Worm (Caenorhabditis elegans) whole organism, L1 larva: ENCODE results near the gene nhr-79.
A peak's percentile ranks its signal among the peaks of the same experiment; 100 is the strongest.

ENCODE experiments used
- C16A3.4 ChIP-seq: fragments of 150-350 bp; optimal IDR thresholded peaks from 2 replicates; lab custom pipeline; 2014; ENCODE audit warnings: missing biosample characterization, missing genetic modification characterization
- aha-1 ChIP-seq: fragments of 150-350 bp; optimal IDR thresholded peaks from 2 replicates; lab custom pipeline; 2014; ENCODE audit warnings: missing biosample characterization, missing genetic modification characterization
- blmp-1 ChIP-seq: fragments of 150-350 bp; optimal IDR thresholded peaks from 2 replicates; lab custom pipeline; 2014; ENCODE audit warnings: missing biosample characterization, missing genetic modification characterization
- ceh-63 ChIP-seq: fragments of 200-800 bp; sonication (Bioruptor generic); optimal IDR thresholded peaks from 2 replicates; lab custom pipeline; 2018; ENCODE audit warnings: mild to moderate bottlenecking, missing genetic modification characterization, missing compliant biosample characterization
- dpl-1 ChIP-seq, 3 experiments: fragments of 150-350 bp in 2 of 3; sonication (generic microtip) in 1 of 3; optimal IDR thresholded peaks; 2 replicates each; lab custom pipeline; 2014 to 2017; ENCODE audit warnings: missing biosample characterization in 3 of 3, missing genetic modification characterization in 3 of 3, missing genetic modification reagents in 3 of 3
- dsc-1 ChIP-seq: sonication (generic microtip); optimal IDR thresholded peaks from 2 replicates; lab custom pipeline; 2016; ENCODE audit warnings: mild to moderate bottlenecking, missing genetic modification characterization, missing compliant biosample characterization
- efl-1 ChIP-seq, 4 experiments: fragments of 150-350 bp; optimal IDR thresholded peaks in 3 of 4; peaks in 1 of 4; 1 replicate in 1 of 4; 2 replicates in 3 of 4; lab custom pipeline; 2014; ENCODE audit warnings: missing biosample characterization in 2 of 4, missing genetic modification characterization in 2 of 4, missing genetic modification reagents in 2 of 4
- egl-13 ChIP-seq: sonication (generic microtip); optimal IDR thresholded peaks from 2 replicates; lab custom pipeline; 2016; ENCODE audit warnings: missing genotype, missing genetic modification reagents, missing genetic modification characterization, missing compliant biosample characterization
- egl-27 ChIP-seq, 2 experiments: fragments of 150-350 bp in 1 of 2; sonication (generic microtip); optimal IDR thresholded peaks; 3 replicates each; lab custom pipeline; 2017 to 2018; ENCODE audit warnings: missing biosample characterization in 2 of 2, missing genetic modification characterization in 2 of 2, missing genetic modification reagents in 2 of 2
- elt-2 ChIP-seq: sonication (generic microtip); optimal IDR thresholded peaks from 2 replicates; lab custom pipeline; 2016; ENCODE audit warnings: missing genetic modification characterization, mild to moderate bottlenecking, inconsistent platforms, missing compliant biosample characterization, missing genetic modification reagents
- elt-3 ChIP-seq, 6 experiments: fragments of 150-350 bp in 1 of 6; sonication (generic microtip); optimal IDR thresholded peaks; 2 replicates each; lab custom pipeline; 2017 to 2018; ENCODE audit warnings: missing biosample characterization in 6 of 6, missing genetic modification characterization in 6 of 6, inconsistent platforms in 1 of 6
- fkh-10 ChIP-seq: sonication (generic microtip); optimal IDR thresholded peaks from 2 replicates; lab custom pipeline; 2017; ENCODE audit warnings: missing biosample characterization, missing genetic modification reagents, missing genetic modification characterization
- fkh-8 ChIP-seq: sonication (generic microtip); optimal IDR thresholded peaks from 2 replicates; lab custom pipeline; 2016; ENCODE audit warnings: mild to moderate bottlenecking, missing genetic modification characterization, missing compliant biosample characterization
- fos-1 ChIP-seq: fragments of 150-350 bp; optimal IDR thresholded peaks from 2 replicates; lab custom pipeline; 2014; ENCODE audit warnings: missing biosample characterization, missing genetic modification characterization
- grh-1 ChIP-seq: fragments of 200-800 bp; sonication (Bioruptor generic); IDR thresholded peaks from 2 replicates; pipeline ENCODE4 v1.3.6; 2022; ENCODE audit warnings: missing genetic modification reagents, missing genetic modification characterization, missing compliant biosample characterization
- hlh-4 ChIP-seq: sonication (generic microtip); optimal IDR thresholded peaks from 2 replicates; lab custom pipeline; 2016; ENCODE audit warnings: mild to moderate bottlenecking, missing genetic modification characterization, missing compliant biosample characterization
- hpl-2 ChIP-seq: fragments of 150-350 bp; optimal IDR thresholded peaks from 2 replicates; lab custom pipeline; 2014; ENCODE audit warnings: missing biosample characterization, missing genetic modification reagents, missing genetic modification characterization
- isw-1 ChIP-seq: fragments of 200-800 bp; sonication (Bioruptor generic); IDR thresholded peaks from 2 replicates; pipeline ENCODE4 v1.3.6; 2022; ENCODE audit warnings: missing genetic modification characterization, missing compliant biosample characterization
- jun-1 ChIP-seq: fragments of 150-350 bp; optimal IDR thresholded peaks from 2 replicates; lab custom pipeline; 2014; ENCODE audit warnings: missing biosample characterization, missing genetic modification reagents, missing genetic modification characterization
- lin-13 ChIP-seq: fragments of 150-350 bp; optimal IDR thresholded peaks from 2 replicates; lab custom pipeline; 2014; ENCODE audit warnings: missing biosample characterization, missing genetic modification reagents, missing genetic modification characterization
- lin-15B ChIP-seq: fragments of 150-350 bp; sonication (generic microtip); optimal IDR thresholded peaks from 3 replicates; lab custom pipeline; 2014; ENCODE audit warnings: missing biosample characterization, missing genetic modification characterization
- mab-9 ChIP-seq: fragments of 200-800 bp; sonication (Bioruptor generic); IDR thresholded peaks from 2 replicates; pipeline ENCODE4 v1.3.6; 2022; ENCODE audit warnings: missing genetic modification reagents, missing genetic modification characterization, missing compliant biosample characterization
- mdl-1 ChIP-seq, 2 experiments: fragments of 150-350 bp; optimal IDR thresholded peaks; 2 replicates each; lab custom pipeline; 2014 to 2017; ENCODE audit warnings: missing biosample characterization in 2 of 2, missing genetic modification characterization in 2 of 2, inconsistent platforms in 1 of 2
- mep-1 ChIP-seq: fragments of 150-350 bp; optimal IDR thresholded peaks from 2 replicates; lab custom pipeline; 2014; ENCODE audit warnings: missing biosample characterization, missing genetic modification characterization
- nhr-19 ChIP-seq: fragments of 200-800 bp; sonication (Bioruptor generic); conservative IDR thresholded peaks from 2 replicates; pipeline ENCODE4 v1.3.6; 2022; ENCODE audit warnings: missing genetic modification characterization, missing compliant biosample characterization
- nhr-20 ChIP-seq: sonication (generic microtip); optimal IDR thresholded peaks from 2 replicates; lab custom pipeline; 2016; ENCODE audit warnings: mild to moderate bottlenecking, missing genetic modification characterization, missing compliant biosample characterization
- nhr-237 ChIP-seq: fragments of 150-350 bp; optimal IDR thresholded peaks from 2 replicates; lab custom pipeline; 2014; ENCODE audit warnings: missing biosample characterization, missing genetic modification characterization
- nhr-28 ChIP-seq: fragments of 150-350 bp; optimal IDR thresholded peaks from 2 replicates; lab custom pipeline; 2014; ENCODE audit warnings: missing biosample characterization, missing genetic modification characterization
- nhr-47 ChIP-seq: sonication (generic microtip); optimal IDR thresholded peaks from 2 replicates; lab custom pipeline; 2016; ENCODE audit warnings: mild to moderate bottlenecking, missing genetic modification characterization, moderate library complexity, missing compliant biosample characterization
- nhr-71 ChIP-seq: sonication (generic microtip); optimal IDR thresholded peaks from 2 replicates; lab custom pipeline; 2016; ENCODE audit warnings: mild to moderate bottlenecking, missing genetic modification characterization, moderate library complexity, missing compliant biosample characterization
- nhr-84 ChIP-seq: sonication (generic microtip); optimal IDR thresholded peaks from 2 replicates; lab custom pipeline; 2017; ENCODE audit warnings: missing biosample characterization, missing genetic modification characterization
- nhr-85 ChIP-seq: sonication (generic microtip); peaks from one replicate; lab custom pipeline; 2016; ENCODE audit warnings: missing genetic modification characterization, inconsistent platforms, missing compliant biosample characterization
- nhr-90 ChIP-seq: sonication (generic microtip); optimal IDR thresholded peaks from 2 replicates; lab custom pipeline; 2016; ENCODE audit warnings: mild to moderate bottlenecking, missing genetic modification characterization, missing compliant biosample characterization; ENCODE audit not compliant: poor library complexity
- pax-3 ChIP-seq: fragments of 200-800 bp; sonication (Bioruptor generic); optimal IDR thresholded peaks from 2 replicates; lab custom pipeline; 2018; ENCODE audit warnings: mild to moderate bottlenecking, missing genetic modification characterization, moderate library complexity, missing compliant biosample characterization
- skn-1 ChIP-seq: fragments of 150-350 bp; optimal IDR thresholded peaks from 2 replicates; lab custom pipeline; 2014; ENCODE audit warnings: missing biosample characterization, missing genetic modification characterization
- snu-23 ChIP-seq: sonication (generic microtip); optimal IDR thresholded peaks from 2 replicates; lab custom pipeline; 2016; ENCODE audit warnings: missing genetic modification characterization, missing compliant biosample characterization
- sox-4 ChIP-seq: sonication (generic microtip); optimal IDR thresholded peaks from 2 replicates; lab custom pipeline; 2016; ENCODE audit warnings: missing genetic modification characterization, missing compliant biosample characterization
- sptf-1 ChIP-seq: fragments of 150-350 bp; optimal IDR thresholded peaks from 2 replicates; lab custom pipeline; 2014; ENCODE audit warnings: missing biosample characterization, missing genetic modification characterization
- swsn-7 ChIP-seq: sonication (generic microtip); optimal IDR thresholded peaks from 2 replicates; lab custom pipeline; 2016; ENCODE audit warnings: missing genetic modification characterization, missing compliant biosample characterization
- tlp-1 ChIP-seq: fragments of 150-350 bp; optimal IDR thresholded peaks from 2 replicates; lab custom pipeline; 2014; ENCODE audit warnings: missing biosample characterization, missing genetic modification characterization
- unc-30 ChIP-seq: sonication (generic microtip); optimal IDR thresholded peaks from 2 replicates; lab custom pipeline; 2017; ENCODE audit warnings: missing biosample characterization, missing genetic modification characterization
- unc-98 ChIP-seq: fragments of 200-800 bp; sonication (Bioruptor generic); IDR thresholded peaks from 2 replicates; pipeline ENCODE4 v1.3.6; 2022; ENCODE audit warnings: missing genetic modification characterization, missing compliant biosample characterization
- vab-15 ChIP-seq: sonication (generic microtip); optimal IDR thresholded peaks from 2 replicates; lab custom pipeline; 2017; ENCODE audit warnings: missing genotype, mild to moderate bottlenecking, missing genetic modification characterization, missing compliant biosample characterization
- zip-4 ChIP-seq: fragments of 200-800 bp; sonication (Bioruptor generic); optimal IDR thresholded peaks from 2 replicates; lab custom pipeline; 2018; ENCODE audit warnings: mild to moderate bottlenecking, missing genetic modification characterization, moderate library complexity, missing compliant biosample characterization

The nhr-79 gene

DNA sequence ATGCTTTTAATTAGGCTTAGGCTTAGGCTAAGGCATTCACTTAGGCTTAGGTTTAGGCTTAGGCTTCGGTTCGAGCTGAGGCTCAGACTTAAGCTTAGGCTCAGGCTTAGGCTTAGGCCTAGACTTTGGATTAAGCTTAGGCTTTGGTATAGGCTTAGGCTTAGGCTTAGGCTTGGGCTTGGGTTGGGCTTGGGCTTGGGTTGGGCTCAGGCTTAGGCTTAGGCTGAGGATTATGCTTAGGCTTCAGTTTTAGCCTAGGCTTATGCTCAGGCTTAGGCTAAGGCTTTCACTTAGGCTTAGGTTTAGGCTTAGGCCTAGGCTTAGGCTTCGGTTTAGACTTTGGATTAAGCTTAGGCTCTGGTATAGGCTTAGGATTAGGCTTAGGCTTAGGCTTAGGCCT is 19.5 kb upstream of the nhr-79 start:
- TF ChIP-seq nhr-85 (no peak), nhr-237 (tag; lab: Kevin White, UChicago) (no peak)

DNA sequence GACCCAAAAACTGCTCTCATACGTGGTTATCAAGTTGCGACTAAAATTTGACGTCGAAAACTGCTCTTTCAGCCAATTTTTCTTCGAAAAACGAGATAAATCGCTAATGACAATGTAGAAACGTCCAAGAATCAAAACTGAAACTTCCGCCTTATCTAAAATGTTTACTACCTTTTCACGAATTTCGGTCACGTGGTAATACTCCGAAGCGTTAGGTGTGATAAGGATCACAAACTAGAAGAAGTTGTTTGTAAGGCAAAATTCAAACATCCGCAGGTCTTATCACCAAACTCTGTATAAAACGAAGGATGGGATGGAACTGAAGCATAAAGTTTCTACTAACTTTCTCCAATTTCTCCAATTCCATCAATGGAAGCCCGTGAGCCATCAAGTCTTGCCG is 18.7 kb upstream of the nhr-79 start, which contains the start of gene sqst-3:
Gene sqst-3 (plus strand): TSS at position 370 of the 400 bp plus-strand sequence.
- TF ChIP-seq elt-2 (tag; lab: Kevin White, UChicago) (peak; percentile 89), jun-1 (tag; lab: Kevin White, UChicago) (peak; percentile 20), swsn-7 (tag; lab: Kevin White, UChicago) (no peak), unc-98 (GFP tag; lab: Robert Waterston, UW) (no peak), skn-1 (tag; lab: Kevin White, UChicago) (no peak), fos-1 (tag; lab: Kevin White, UChicago) (no peak)

DNA sequence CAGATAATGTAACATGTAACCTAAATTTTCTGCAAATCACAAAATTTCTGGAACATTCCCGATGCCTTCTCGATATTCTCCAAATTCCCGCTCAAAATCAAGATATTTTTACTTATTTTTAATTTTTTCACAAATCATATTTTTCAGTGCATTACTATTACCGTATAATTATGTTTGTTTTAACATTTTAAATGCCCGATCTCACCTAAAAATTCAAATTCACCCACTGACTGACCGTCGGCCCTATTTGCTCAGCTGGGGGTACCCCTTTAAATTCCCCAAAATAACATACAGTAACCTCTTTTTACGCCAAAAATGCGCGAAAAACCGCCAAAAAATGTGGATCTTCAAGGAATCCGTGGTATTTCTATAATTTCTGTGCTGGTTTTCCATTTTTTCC is 6.0 kb upstream of the nhr-79 start, which contains the start of gene oac-49:
Gene oac-49 (plus strand): TSS at position 301 of the 400 bp plus-strand sequence.
- TF ChIP-seq lin-15B (tag; lab: Kevin White, UChicago): no peak
- TF ChIP-seq sox-4 (tag; lab: Kevin White, UChicago): no peak
- TF ChIP-seq snu-23: no peak
- TF ChIP-seq grh-1 (GFP tag; lab: Robert Waterston, UW): no peak
- no peak for TF ChIP-seq ceh-63 (GFP tag; lab: Kevin White, UChicago)
- no peak for TF ChIP-seq hlh-4 (tag; lab: Kevin White, UChicago)
- no peak for TF ChIP-seq nhr-28
- no peak for TF ChIP-seq aha-1 (tag; lab: Kevin White, UChicago)
- no peak for TF ChIP-seq isw-1 (GFP tag; lab: Robert Waterston, UW)
- no peak for TF ChIP-seq vab-15 (tag; lab: Kevin White, UChicago)
- no peak for TF ChIP-seq hpl-2 (GFP tag; lab: Kevin White, UChicago)
- TF ChIP-seq unc-30 (tag; lab: Kevin White, UChicago): no peak
- TF ChIP-seq mdl-1 (tag; optimal IDR thresholded peaks at IDR 0.05; lab: Kevin White, UChicago): no peak
- TF ChIP-seq mep-1 (tag; lab: Kevin White, UChicago): no peak
- TF ChIP-seq zip-4 (GFP tag; lab: Kevin White, UChicago): no peak
- no peak for TF ChIP-seq mab-9 (GFP tag; lab: Robert Waterston, UW)
- no peak for TF ChIP-seq dpl-1 (GFP tag; optimal IDR thresholded peaks at IDR 0.05; lab: Kevin White, UChicago)
- TF ChIP-seq, all 84 proteins: peak for 0

DNA sequence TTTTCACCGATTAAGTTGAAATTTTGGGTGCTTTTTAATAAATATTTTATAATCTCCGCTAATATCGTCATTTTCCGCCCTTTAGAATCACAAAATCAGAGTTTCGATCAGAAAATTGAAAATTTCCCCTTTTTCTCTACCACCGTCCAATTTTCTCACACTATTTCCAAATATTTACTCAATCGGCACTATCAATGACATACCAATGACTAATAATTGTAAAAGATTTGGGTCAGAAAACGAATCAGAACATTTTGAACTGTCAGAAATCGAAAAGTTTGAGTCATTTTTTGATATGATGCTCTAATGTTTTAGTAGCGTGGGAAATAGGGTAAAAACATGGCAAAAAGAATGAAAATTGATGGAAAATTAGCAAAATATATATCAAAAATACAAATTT is 5.4 kb upstream of the nhr-79 start, which contains the start of gene srr-2:
Gene srr-2 (minus strand): TSS at position 73 of the 400 bp plus-strand sequence.
- TF ChIP-seq pax-3: no peak
- peak; percentile 17 for TF ChIP-seq elt-2 (tag; lab: Kevin White, UChicago)
- TF ChIP-seq lin-13 (GFP tag; lab: Kevin White, UChicago): no peak
- TF ChIP-seq tlp-1: no peak
- TF ChIP-seq, all 84 proteins: peak for 1

DNA sequence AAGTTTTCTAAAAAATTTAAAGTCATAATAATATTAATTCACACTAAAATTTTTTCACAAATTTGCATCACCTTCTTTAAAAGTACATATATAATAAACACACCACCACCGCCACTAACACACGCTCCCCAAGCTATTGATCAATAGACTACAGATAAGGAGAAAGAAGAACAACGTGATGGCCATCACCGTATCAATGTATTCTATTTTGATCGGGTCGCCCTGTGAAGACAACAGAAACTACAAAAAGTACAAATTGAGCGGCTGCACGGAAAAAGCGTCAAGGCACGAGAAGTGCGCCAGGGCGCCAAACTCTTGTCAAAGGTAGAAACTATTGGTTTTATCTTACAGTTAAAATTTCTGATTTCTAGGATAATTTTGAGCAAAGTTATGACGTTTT is 659 bp upstream of the nhr-79 start:
- TF ChIP-seq unc-98 (GFP tag; lab: Robert Waterston, UW): no peak
- TF ChIP-seq fkh-8 (tag; lab: Kevin White, UChicago): no peak
- TF ChIP-seq snu-23: no peak
- TF ChIP-seq efl-1 (optimal IDR thresholded peaks at IDR 0.05; lab: Kevin White, UChicago): no peak
- TF ChIP-seq efl-1 (GFP tag; optimal IDR thresholded peaks at IDR 0.05 in 1 of 2; lab: Kevin White, UChicago): peak in 1 of 2 experiments; percentile 2
- TF ChIP-seq mdl-1 (tag; optimal IDR thresholded peaks at IDR 0.05; lab: Kevin White, UChicago): peak in 1 of 2 experiments; percentile 6
- TF ChIP-seq nhr-84: no peak
- TF ChIP-seq dsc-1: no peak
- no peak for TF ChIP-seq sptf-1 (tag; lab: Kevin White, UChicago)
- peak; percentile 68 for TF ChIP-seq nhr-20 (tag; lab: Kevin White, UChicago)
- no peak for TF ChIP-seq nhr-28
- peak; percentile 6 for TF ChIP-seq blmp-1
- TF ChIP-seq nhr-47 (tag; lab: Kevin White, UChicago): no peak
- no peak for TF ChIP-seq unc-30 (tag; lab: Kevin White, UChicago)
- TF ChIP-seq lin-15B (tag; lab: Kevin White, UChicago): no peak
- peak; percentile 43 for TF ChIP-seq nhr-85
- TF ChIP-seq nhr-71 (tag; lab: Kevin White, UChicago): no peak
- no peak for TF ChIP-seq C16A3.4 (tag; lab: Kevin White, UChicago)
- peak in 1 of 6 experiments; percentile 20 for TF ChIP-seq elt-3 (tag; optimal IDR thresholded peaks at IDR 0.05; lab: Kevin White, UChicago)
- TF ChIP-seq egl-27 (tag; optimal IDR thresholded peaks at IDR 0.05; lab: Kevin White, UChicago): no peak
- no peak for TF ChIP-seq fkh-10 (GFP tag; lab: Kevin White, UChicago)
- TF ChIP-seq egl-13 (tag; lab: Kevin White, UChicago): no peak
- peak; percentile 24 for TF ChIP-seq nhr-19 (GFP tag; lab: Robert Waterston, UW)
- peak; percentile 4 for TF ChIP-seq nhr-90
